Fruit fly (Drosophila melanogaster): Measurements from ENCODE around the gene Pdp.

Gene Pdp

dm6 chrX:7694868-7695267 is 39.6 kb downstream of the Pdp start (continued):
- TF ChIP-seq rib (GFP tag; IDR thresholded peaks at IDR 0.05) (0 out of 2 replicates have a peak, but pooled peaks have one; percentile 26), CG4360 (GFP tag; IDR thresholded peaks at IDR 0.05) (0 out of 2 replicates have a peak, but pooled peaks have one; percentile 33), grau (tag; optimal IDR thresholded peaks at IDR 0.05) (peak; percentile 12), Med (GFP tag) (peak; percentile 70), grn (GFP tag; optimal IDR thresholded peaks at IDR 0.05) (no peak), YL-1 (GFP tag; optimal IDR thresholded peaks at IDR 0.05) (no peak), CG3163 (GFP tag; optimal IDR thresholded peaks at IDR 0.05) (peak; percentile 69), vnd (GFP tag; IDR thresholded peaks at IDR 0.05; ENCODE audit: partially characterized antibody) (no peak), CG2116 (GFP tag; optimal IDR thresholded peaks at IDR 0.05) (no peak), Rfx (GFP tag; IDR thresholded peaks at IDR 0.05) (peak; percentile 5; the same call in 1 of the 2 replicates), CG4282 (GFP tag; optimal IDR thresholded peaks at IDR 0.05) (no peak), cg (GFP tag; optimal IDR thresholded peaks at IDR 0.05) (peak; percentile 69), Hr3 (GFP tag; optimal IDR thresholded peaks at IDR 0.05) (no peak), CG32532 (GFP tag; IDR thresholded peaks at IDR 0.05) (peak; percentile 27; the same call in 1 of the 2 replicates), Trl (optimal IDR thresholded peaks at IDR 0.05) (peak; percentile 78 to 87), Trl (GFP tag; optimal IDR thresholded peaks at IDR 0.05) (no peak), twi (tag; optimal IDR thresholded peaks at IDR 0.05) (no peak), phol (tag; optimal IDR thresholded peaks at IDR 0.05) (peak; percentile 33), Pdp1 (GFP tag; optimal IDR thresholded peaks at IDR 0.05) (peak in 1 of 2 experiments; percentile 89), zfh1 (GFP tag; IDR thresholded peaks at IDR 0.05) (0 out of 3 replicates have a peak, but pooled peaks have one; percentile 11), CG17385 (GFP tag; optimal IDR thresholded peaks at IDR 0.05) (no peak), dimm (GFP tag; IDR thresholded peaks at IDR 0.05) (no peak), HLHmδ (GFP tag; optimal IDR thresholded peaks at IDR 0.05) (peak; percentile 56), Nf-YB (GFP tag; optimal IDR thresholded peaks at IDR 0.05) (no peak), Jarid2 (GFP tag; optimal IDR thresholded peaks at IDR 0.05) (no peak), CG15073 (GFP tag; optimal IDR thresholded peaks at IDR 0.05) (no peak), sim (GFP tag; IDR thresholded peaks at IDR 0.05) (0 out of 2 replicates have a peak, but pooled peaks have one; percentile 9)

dm6 chrX:7694207-7694606 is 40.2 kb downstream of the Pdp start:
- TF ChIP-seq abd-A (tag; optimal IDR thresholded peaks at IDR 0.05) (peak; percentile 5), CG17568 (GFP tag; optimal IDR thresholded peaks at IDR 0.05) (no peak), Trl (optimal IDR thresholded peaks at IDR 0.05) (peak in 1 of 2 experiments; percentile 8), Trl (GFP tag; optimal IDR thresholded peaks at IDR 0.05) (no peak), sens (GFP tag) (peak; percentile 43), slp2 (GFP tag; optimal IDR thresholded peaks at IDR 0.05) (no peak), CkIIα-i1 (GFP tag; IDR thresholded peaks at IDR 0.05) (no peak), psq (GFP tag; optimal IDR thresholded peaks at IDR 0.05) (no peak), Side (GFP tag; optimal IDR thresholded peaks at IDR 0.05) (no peak), CG4360 (GFP tag; IDR thresholded peaks at IDR 0.05) (peak; percentile 57; the same call in 1 of the 2 replicates), CG2116 (GFP tag; optimal IDR thresholded peaks at IDR 0.05) (no peak), ci (GFP tag; IDR thresholded peaks at IDR 0.05) (no peak)

dm6 chrX:7693423-7693822 is 41.0 kb downstream of the Pdp start:
- TF ChIP-seq CG12769 (tag; optimal IDR thresholded peaks at IDR 0.05) (peak; percentile 30), Oli (tag; optimal IDR thresholded peaks at IDR 0.05) (peak; percentile 10), H15 (GFP tag; IDR thresholded peaks at IDR 0.05) (no peak), Sin3A (optimal IDR thresholded peaks at IDR 0.05) (no peak), Camta (GFP tag; optimal IDR thresholded peaks at IDR 0.05) (no peak), Dek (tag; optimal IDR thresholded peaks at IDR 0.05) (no peak), CG2712 (tag; optimal IDR thresholded peaks at IDR 0.05) (no peak), dysf (GFP tag; IDR thresholded peaks at IDR 0.05) (peak; percentile 33; the same call in 1 of the 3 replicates), sens (GFP tag) (peak; percentile 80), CG12744 (GFP tag; optimal IDR thresholded peaks at IDR 0.05) (no peak), D19B (GFP tag; optimal IDR thresholded peaks at IDR 0.05) (peak; percentile 82), CG30431 (GFP tag; optimal IDR thresholded peaks at IDR 0.05) (no peak), Xbp1 (GFP tag; optimal IDR thresholded peaks at IDR 0.05) (peak; percentile 12), salm (tag; optimal IDR thresholded peaks at IDR 0.05) (no peak), CG14441 (GFP tag; IDR thresholded peaks at IDR 0.05) (0 out of 2 replicates have a peak, but pooled peaks have one; percentile 21), CG12299 (tag; optimal IDR thresholded peaks at IDR 0.05) (no peak), CG32532 (GFP tag; IDR thresholded peaks at IDR 0.05) (0 out of 2 replicates have a peak, but pooled peaks have one; percentile 12), sima (GFP tag; optimal IDR thresholded peaks at IDR 0.05) (no peak)
